Worm (Caenorhabditis elegans): ENCODE results near the gene micu-1.

micu-1 gene

ce11 chrIV:13300109-13300508 is 2.4 kb downstream of the micu-1 start, which contains the start of gene kdp-1:
Gene kdp-1 (plus strand): TSS chrIV:13300188.
- TF ChIP-seq sma-9 (GFP tag; optimal IDR thresholded peaks at IDR 0.05) (no peak), sma-9 (tag; optimal IDR thresholded peaks at IDR 0.05) (no peak), lin-13 (GFP tag; optimal IDR thresholded peaks at IDR 0.05) (peak; percentile 9), nhr-11 (tag; optimal IDR thresholded peaks at IDR 0.05) (no peak), C34F6.9 (tag; optimal IDR thresholded peaks at IDR 0.05) (no peak), lin-11 (tag; optimal IDR thresholded peaks at IDR 0.05) (no peak)

DNA sequence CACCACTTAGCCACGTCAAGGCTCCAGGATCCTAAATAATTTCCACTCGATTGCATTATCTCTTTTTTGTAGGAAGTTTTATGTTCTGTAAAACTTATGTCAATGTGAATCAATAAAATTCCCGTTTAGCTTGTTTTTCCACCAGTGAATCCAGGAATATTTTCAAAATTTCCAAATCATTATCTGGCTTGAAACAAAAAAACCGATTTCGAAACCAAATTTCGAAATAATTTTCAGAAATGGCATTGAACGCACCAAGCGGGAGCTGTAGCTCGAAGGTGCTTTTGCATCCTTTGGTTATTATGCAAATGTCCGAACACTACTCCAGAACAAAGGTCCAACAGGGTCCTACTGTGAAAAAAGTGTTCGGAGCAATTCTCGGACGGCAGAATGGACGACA is 2.9 kb downstream of the micu-1 start, which contains the start of gene csn-6:
Gene csn-6, plus strand, starts transcription at position 234 of the 400 bp plus-strand sequence.
- TF ChIP-seq gmeb-1 (tag; optimal IDR thresholded peaks at IDR 0.05), result no peak
- TF ChIP-seq C34F6.9 (tag; optimal IDR thresholded peaks at IDR 0.05), result no peak
- no peak for TF ChIP-seq nhr-77 (tag; optimal IDR thresholded peaks at IDR 0.05)
- no peak for TF ChIP-seq nhr-6 (tag; optimal IDR thresholded peaks at IDR 0.05)
- TF ChIP-seq mdl-1 (tag; optimal IDR thresholded peaks at IDR 0.05), result no peak
- TF ChIP-seq nhr-12 (tag; optimal IDR thresholded peaks at IDR 0.05), result no peak
- no peak for TF ChIP-seq R02D3.7 (tag; optimal IDR thresholded peaks at IDR 0.05)
- no peak for TF ChIP-seq lin-13 (GFP tag; optimal IDR thresholded peaks at IDR 0.05)
- no peak for TF ChIP-seq lin-39 (tag; optimal IDR thresholded peaks at IDR 0.05)
- TF ChIP-seq nhr-25 (tag; optimal IDR thresholded peaks at IDR 0.05), result no peak
- no peak for TF ChIP-seq nhr-10 (tag; optimal IDR thresholded peaks at IDR 0.05)
- TF ChIP-seq nhr-237 (tag; optimal IDR thresholded peaks at IDR 0.05), result no peak

DNA sequence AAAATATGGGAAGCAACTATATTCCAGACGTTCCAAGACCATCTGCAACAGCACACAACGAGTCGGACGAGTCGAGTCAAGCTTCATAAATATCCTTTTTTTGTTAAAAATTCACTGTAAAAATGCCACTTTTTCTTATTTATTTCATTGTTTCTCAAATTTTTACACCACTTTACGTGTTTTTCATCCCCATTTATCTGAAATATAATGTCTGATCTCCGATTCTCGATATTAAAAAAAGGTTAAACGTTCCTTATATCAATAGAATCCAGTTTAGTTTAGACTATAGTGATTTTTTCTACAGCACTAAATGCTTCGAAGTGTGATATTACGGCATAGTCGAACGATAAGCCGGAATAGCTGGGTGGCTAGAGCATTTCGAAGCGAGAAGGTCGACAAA is 5.7 kb downstream of the micu-1 start, which contains the start of gene Y67H2A.7:
Gene Y67H2A.7, plus strand, starts transcription at position 301 of the 400 bp plus-strand sequence.
- TF ChIP-seq ztf-11 (tag; optimal IDR thresholded peaks at IDR 0.05), result no peak
- no peak for TF ChIP-seq peb-1 (tag; optimal IDR thresholded peaks at IDR 0.05)
- no peak for TF ChIP-seq lin-11 (tag; optimal IDR thresholded peaks at IDR 0.05)
- TF ChIP-seq ceh-16 (tag; optimal IDR thresholded peaks at IDR 0.05), result no peak
- TF ChIP-seq mdl-1 (tag; optimal IDR thresholded peaks at IDR 0.05), result no peak
- no peak for TF ChIP-seq ztf-4 (tag; optimal IDR thresholded peaks at IDR 0.05)
- TF ChIP-seq nhr-129 (tag; optimal IDR thresholded peaks at IDR 0.05), result no peak
- TF ChIP-seq lsy-2 (tag; optimal IDR thresholded peaks at IDR 0.05), result no peak

- TF ChIP-seq unc-55 (GFP tag; optimal IDR thresholded peaks at IDR 0.05), result peak; percentile 17
- TF ChIP-seq nhr-237 (tag; optimal IDR thresholded peaks at IDR 0.05), result no peak
- no peak for TF ChIP-seq R02D3.7 (tag; optimal IDR thresholded peaks at IDR 0.05)
- no peak for TF ChIP-seq dmd-4 (tag; optimal IDR thresholded peaks at IDR 0.05)
- TF ChIP-seq ceh-82 (tag; optimal IDR thresholded peaks at IDR 0.05), result no peak
Observed at ce11 chrIV:13304786-13305185, 7.1 kb downstream of the micu-1 start.

- TF ChIP-seq mbf-1 (tag; optimal IDR thresholded peaks at IDR 0.05), result no peak
- TF ChIP-seq unc-55 (GFP tag; optimal IDR thresholded peaks at IDR 0.05), result no peak
- TF ChIP-seq nhr-129 (tag; optimal IDR thresholded peaks at IDR 0.05), result no peak
- no peak for TF ChIP-seq nhr-11 (tag; optimal IDR thresholded peaks at IDR 0.05)
- TF ChIP-seq unc-62 (GFP tag; optimal IDR thresholded peaks at IDR 0.05), result no peak
- no peak for TF ChIP-seq ztf-1 (GFP tag; conservative IDR thresholded peaks at IDR 0.05)
- no peak for TF ChIP-seq skn-1 (tag; optimal IDR thresholded peaks at IDR 0.05)
- no peak for TF ChIP-seq aly-2 (tag; optimal IDR thresholded peaks at IDR 0.05)
- no peak for TF ChIP-seq ceh-82 (tag; optimal IDR thresholded peaks at IDR 0.05)
- no peak for TF ChIP-seq fos-1 (tag; optimal IDR thresholded peaks at IDR 0.05)
- no peak for TF ChIP-seq nhr-6 (tag; optimal IDR thresholded peaks at IDR 0.05)
- TF ChIP-seq R02D3.7 (tag; optimal IDR thresholded peaks at IDR 0.05), result no peak
- no peak for TF ChIP-seq gmeb-1 (tag; optimal IDR thresholded peaks at IDR 0.05)
- TF ChIP-seq elt-3 (tag; optimal IDR thresholded peaks at IDR 0.05), result no peak
Observed at ce11 chrIV:13309636-13310035, 11.9 kb downstream of the micu-1 start.

- TF ChIP-seq sma-9 (GFP tag; optimal IDR thresholded peaks at IDR 0.05) (no peak), sma-9 (tag; optimal IDR thresholded peaks at IDR 0.05) (no peak), Y55F3AM.14 (GFP tag; optimal IDR thresholded peaks at IDR 0.05) (no peak), snpc-4 (tag; optimal IDR thresholded peaks at IDR 0.05) (no peak), C34F6.9 (tag; optimal IDR thresholded peaks at IDR 0.05) (peak; percentile 4), nhr-77 (tag; optimal IDR thresholded peaks at IDR 0.05) (no peak), nhr-6 (tag; optimal IDR thresholded peaks at IDR 0.05) (no peak), nhr-129 (tag; optimal IDR thresholded peaks at IDR 0.05) (peak; percentile 34), lsy-2 (tag; optimal IDR thresholded peaks at IDR 0.05) (peak in 1 of 2 experiments; percentile 34), crh-2 (tag; optimal IDR thresholded peaks at IDR 0.05) (peak; percentile 2), mdl-1 (tag; optimal IDR thresholded peaks at IDR 0.05) (no peak), ztf-1 (GFP tag; conservative IDR thresholded peaks at IDR 0.05) (no peak), nhr-10 (tag; optimal IDR thresholded peaks at IDR 0.05) (no peak)
Observed at ce11 chrIV:13311331-13312034, 13.8 kb downstream of the micu-1 start.
